Fruit fly (Drosophila melanogaster): ENCODE measurements around the gene GatC.

DNA sequence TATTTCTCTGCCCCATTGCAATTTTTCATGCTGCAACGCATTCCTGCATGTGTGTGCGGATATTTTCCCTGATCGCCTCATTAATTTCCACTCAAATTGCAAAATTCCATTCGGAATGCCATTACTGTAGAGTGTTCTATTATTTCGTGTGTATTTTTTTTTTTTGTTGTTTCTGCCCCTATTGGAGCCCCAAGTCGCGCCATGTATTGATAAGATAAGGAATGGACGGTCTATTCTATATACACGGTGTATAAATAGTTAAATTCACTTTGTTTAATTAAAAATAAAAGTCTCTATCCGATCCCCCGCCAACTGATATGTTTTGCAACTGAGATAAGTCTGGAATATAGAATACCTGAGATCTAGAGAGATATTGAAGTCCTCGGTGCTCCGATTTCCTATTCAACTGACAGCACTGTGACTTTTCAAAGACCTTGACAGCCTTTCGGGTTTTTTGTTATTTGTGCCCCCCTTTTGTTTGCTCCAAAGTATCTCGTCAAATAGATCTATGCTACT, 48.5 kb upstream of the GatC start:
- TF ChIP-seq CG6276 (GFP tag; optimal IDR thresholded peaks at IDR 0.05) (no peak), CG9139 (GFP tag; optimal IDR thresholded peaks at IDR 0.05) (no peak), CG3919 (GFP tag; optimal IDR thresholded peaks at IDR 0.05) (no peak), Eip75B (GFP tag; optimal IDR thresholded peaks at IDR 0.05) (no peak), cyc (GFP tag; optimal IDR thresholded peaks at IDR 0.05) (no peak), Hr39 (GFP tag; optimal IDR thresholded peaks at IDR 0.05) (no peak), CG8319 (GFP tag; optimal IDR thresholded peaks at IDR 0.05) (no peak), Blimp-1 (GFP tag; optimal IDR thresholded peaks at IDR 0.05) (no peak)
